Worm (Caenorhabditis elegans) whole organism, L1 larva: ENCODE results near the gene Y42A5A.5.
A peak's percentile ranks its signal among the peaks of the same experiment; 100 is the strongest.

Source experiments
- C34B4.2 ChIP-seq: sonication (generic microtip); optimal IDR thresholded peaks from 2 replicates; lab custom pipeline; 2017; ENCODE audit warnings: mild to moderate bottlenecking, missing genetic modification characterization, missing compliant biosample characterization
- F16B12.6 ChIP-seq: fragments of 150-350 bp; optimal IDR thresholded peaks from 2 replicates; lab custom pipeline; 2014; ENCODE audit warnings: missing biosample characterization, missing genetic modification characterization
- Y116A8C.19 ChIP-seq: sonication (generic microtip); optimal IDR thresholded peaks from 2 replicates; lab custom pipeline; 2016; ENCODE audit warnings: missing compliant biosample characterization, missing genetic modification characterization, borderline replicate concordance
- ama-1 ChIP-seq: fragments of 150-350 bp; optimal IDR thresholded peaks from 2 replicates; lab custom pipeline; 2014
- blmp-1 ChIP-seq: fragments of 150-350 bp; optimal IDR thresholded peaks from 2 replicates; lab custom pipeline; 2014; ENCODE audit warnings: missing biosample characterization, missing genetic modification characterization
- ceh-63 ChIP-seq: fragments of 200-800 bp; sonication (Bioruptor generic); optimal IDR thresholded peaks from 2 replicates; lab custom pipeline; 2018; ENCODE audit warnings: mild to moderate bottlenecking, missing genetic modification characterization, missing compliant biosample characterization
- ceh-82 ChIP-seq, 3 experiments: fragments of 150-350 bp in 1 of 3; sonication (generic microtip) in 2 of 3; optimal IDR thresholded peaks; 2 replicates each; lab custom pipeline; 2014 to 2017; ENCODE audit warnings: missing biosample characterization in 3 of 3, missing genetic modification characterization in 3 of 3
- ceh-90 ChIP-seq: sonication (generic microtip); optimal IDR thresholded peaks from 2 replicates; lab custom pipeline; 2016; ENCODE audit warnings: missing genetic modification characterization, missing compliant biosample characterization
- dpl-1 ChIP-seq, 3 experiments: fragments of 150-350 bp in 2 of 3; sonication (generic microtip) in 1 of 3; optimal IDR thresholded peaks; 2 replicates each; lab custom pipeline; 2014 to 2017; ENCODE audit warnings: missing biosample characterization in 3 of 3, missing genetic modification characterization in 3 of 3, missing genetic modification reagents in 3 of 3
- elt-2 ChIP-seq: sonication (generic microtip); optimal IDR thresholded peaks from 2 replicates; lab custom pipeline; 2016; ENCODE audit warnings: missing genetic modification characterization, mild to moderate bottlenecking, inconsistent platforms, missing compliant biosample characterization, missing genetic modification reagents
- fkh-10 ChIP-seq: sonication (generic microtip); optimal IDR thresholded peaks from 2 replicates; lab custom pipeline; 2017; ENCODE audit warnings: missing biosample characterization, missing genetic modification reagents, missing genetic modification characterization
- fos-1 ChIP-seq: fragments of 150-350 bp; optimal IDR thresholded peaks from 2 replicates; lab custom pipeline; 2014; ENCODE audit warnings: missing biosample characterization, missing genetic modification characterization
- grh-1 ChIP-seq: fragments of 200-800 bp; sonication (Bioruptor generic); IDR thresholded peaks from 2 replicates; pipeline ENCODE4 v1.3.6; 2022; ENCODE audit warnings: missing genetic modification reagents, missing genetic modification characterization, missing compliant biosample characterization
- hpl-2 ChIP-seq: fragments of 150-350 bp; optimal IDR thresholded peaks from 2 replicates; lab custom pipeline; 2014; ENCODE audit warnings: missing biosample characterization, missing genetic modification reagents, missing genetic modification characterization
- irx-1 ChIP-seq: sonication (generic microtip); optimal IDR thresholded peaks from 2 replicates; lab custom pipeline; 2016; ENCODE audit warnings: missing genetic modification characterization, missing compliant biosample characterization
- jun-1 ChIP-seq: fragments of 150-350 bp; optimal IDR thresholded peaks from 2 replicates; lab custom pipeline; 2014; ENCODE audit warnings: missing biosample characterization, missing genetic modification reagents, missing genetic modification characterization
- lin-13 ChIP-seq: fragments of 150-350 bp; optimal IDR thresholded peaks from 2 replicates; lab custom pipeline; 2014; ENCODE audit warnings: missing biosample characterization, missing genetic modification reagents, missing genetic modification characterization
- lin-14 ChIP-seq: fragments of 200-800 bp; sonication (Bioruptor generic); optimal IDR thresholded peaks from 2 replicates; lab custom pipeline; 2018; ENCODE audit warnings: mild to moderate bottlenecking, missing genetic modification characterization, moderate library complexity, missing compliant biosample characterization
- lin-15B ChIP-seq: fragments of 150-350 bp; sonication (generic microtip); optimal IDR thresholded peaks from 3 replicates; lab custom pipeline; 2014; ENCODE audit warnings: missing biosample characterization, missing genetic modification characterization
- lin-35 ChIP-seq, 2 experiments: fragments of 150-350 bp; optimal IDR thresholded peaks; 2 replicates each; lab custom pipeline; 2014; ENCODE audit warnings: missing biosample characterization in 2 of 2, missing genetic modification characterization in 2 of 2, missing genetic modification reagents in 2 of 2
- lir-3 ChIP-seq: sonication (generic microtip); optimal IDR thresholded peaks from 2 replicates; lab custom pipeline; 2016; ENCODE audit warnings: mild to moderate bottlenecking, missing genetic modification characterization, moderate library complexity, missing compliant biosample characterization; ENCODE audit not compliant: poor library complexity
- mdl-1 ChIP-seq, 2 experiments: fragments of 150-350 bp; optimal IDR thresholded peaks; 2 replicates each; lab custom pipeline; 2014 to 2017; ENCODE audit warnings: missing biosample characterization in 2 of 2, missing genetic modification characterization in 2 of 2, inconsistent platforms in 1 of 2
- mef-2 ChIP-seq: fragments of 150-350 bp; optimal IDR thresholded peaks from 2 replicates; lab custom pipeline; 2014; ENCODE audit warnings: missing biosample characterization, missing genetic modification characterization
- nhr-11 ChIP-seq: fragments of 150-350 bp; optimal IDR thresholded peaks from 2 replicates; lab custom pipeline; 2014; ENCODE audit warnings: missing biosample characterization, missing genetic modification characterization
- nhr-19 ChIP-seq: fragments of 200-800 bp; sonication (Bioruptor generic); conservative IDR thresholded peaks from 2 replicates; pipeline ENCODE4 v1.3.6; 2022; ENCODE audit warnings: missing genetic modification characterization, missing compliant biosample characterization
- nhr-28 ChIP-seq: fragments of 150-350 bp; optimal IDR thresholded peaks from 2 replicates; lab custom pipeline; 2014; ENCODE audit warnings: missing biosample characterization, missing genetic modification characterization
- nhr-47 ChIP-seq: sonication (generic microtip); optimal IDR thresholded peaks from 2 replicates; lab custom pipeline; 2016; ENCODE audit warnings: mild to moderate bottlenecking, missing genetic modification characterization, moderate library complexity, missing compliant biosample characterization
- nhr-71 ChIP-seq: sonication (generic microtip); optimal IDR thresholded peaks from 2 replicates; lab custom pipeline; 2016; ENCODE audit warnings: mild to moderate bottlenecking, missing genetic modification characterization, moderate library complexity, missing compliant biosample characterization
- nhr-76 ChIP-seq: sonication (generic microtip); optimal IDR thresholded peaks from 2 replicates; lab custom pipeline; 2017; ENCODE audit warnings: missing biosample characterization, missing genetic modification characterization
- nhr-85 ChIP-seq: sonication (generic microtip); peaks from one replicate; lab custom pipeline; 2016; ENCODE audit warnings: missing genetic modification characterization, inconsistent platforms, missing compliant biosample characterization
- pag-3 ChIP-seq: sonication (generic microtip); optimal IDR thresholded peaks from 2 replicates; lab custom pipeline; 2017; ENCODE audit warnings: missing genetic modification characterization, mild to moderate bottlenecking, missing compliant biosample characterization, antibody characterized with exemption, borderline replicate concordance; ENCODE audit not compliant: insufficient read depth
- pax-3 ChIP-seq: fragments of 200-800 bp; sonication (Bioruptor generic); optimal IDR thresholded peaks from 2 replicates; lab custom pipeline; 2018; ENCODE audit warnings: mild to moderate bottlenecking, missing genetic modification characterization, moderate library complexity, missing compliant biosample characterization
- pqm-1 ChIP-seq: sonication (generic microtip); optimal IDR thresholded peaks from 3 replicates; lab custom pipeline; 2017; ENCODE audit warnings: missing biosample characterization, missing genetic modification characterization
- rnt-1 ChIP-seq: sonication (generic microtip); optimal IDR thresholded peaks from 2 replicates; lab custom pipeline; 2016; ENCODE audit warnings: mild to moderate bottlenecking, missing genetic modification characterization, moderate library complexity, missing compliant biosample characterization
- skn-1 ChIP-seq: fragments of 150-350 bp; optimal IDR thresholded peaks from 2 replicates; lab custom pipeline; 2014; ENCODE audit warnings: missing biosample characterization, missing genetic modification characterization
- snpc-4 ChIP-seq: fragments of 150-350 bp; optimal IDR thresholded peaks from 2 replicates; lab custom pipeline; 2014; ENCODE audit warnings: missing biosample characterization, missing genetic modification characterization
- sox-4 ChIP-seq: sonication (generic microtip); optimal IDR thresholded peaks from 2 replicates; lab custom pipeline; 2016; ENCODE audit warnings: missing genetic modification characterization, missing compliant biosample characterization
- tlp-1 ChIP-seq: fragments of 150-350 bp; optimal IDR thresholded peaks from 2 replicates; lab custom pipeline; 2014; ENCODE audit warnings: missing biosample characterization, missing genetic modification characterization
- unc-62 ChIP-seq: fragments of 150-350 bp; optimal IDR thresholded peaks from 2 replicates; lab custom pipeline; 2014; ENCODE audit warnings: missing biosample characterization, missing genetic modification reagents, missing genetic modification characterization
- unc-86 ChIP-seq: sonication (generic microtip); optimal IDR thresholded peaks from 2 replicates; lab custom pipeline; 2016; ENCODE audit warnings: missing genetic modification characterization, missing compliant biosample characterization
- unc-98 ChIP-seq: fragments of 200-800 bp; sonication (Bioruptor generic); IDR thresholded peaks from 2 replicates; pipeline ENCODE4 v1.3.6; 2022; ENCODE audit warnings: missing genetic modification characterization, missing compliant biosample characterization
- vab-15 ChIP-seq: sonication (generic microtip); optimal IDR thresholded peaks from 2 replicates; lab custom pipeline; 2017; ENCODE audit warnings: missing genotype, mild to moderate bottlenecking, missing genetic modification characterization, missing compliant biosample characterization
- xbp-1 ChIP-seq: sonication (generic microtip); optimal IDR thresholded peaks from 2 replicates; lab custom pipeline; 2016; ENCODE audit warnings: missing genetic modification characterization, missing compliant biosample characterization
- zag-1 ChIP-seq: fragments of 150-350 bp; optimal IDR thresholded peaks from 2 replicates; lab custom pipeline; 2014; ENCODE audit warnings: missing biosample characterization, missing genetic modification characterization
- zip-4 ChIP-seq: fragments of 200-800 bp; sonication (Bioruptor generic); optimal IDR thresholded peaks from 2 replicates; lab custom pipeline; 2018; ENCODE audit warnings: mild to moderate bottlenecking, missing genetic modification characterization, moderate library complexity, missing compliant biosample characterization
- ztf-4 ChIP-seq: fragments of 150-350 bp; optimal IDR thresholded peaks from 2 replicates; lab custom pipeline; 2014; ENCODE audit warnings: missing biosample characterization, missing genetic modification characterization

The Y42A5A.5 gene

ce11 chrV:11080345-11081102 is 29.0 kb downstream of the Y42A5A.5 start, which contains the start of gene act-1 (continued):
- no peak for TF ChIP-seq nhr-85 (tag; lab: Kevin White, UChicago)
- TF ChIP-seq pax-3 = no peak
- TF ChIP-seq zip-4 (GFP tag; lab: Kevin White, UChicago) = peak; percentile 14
- TF ChIP-seq rnt-1 (tag; lab: Kevin White, UChicago) = peak; percentile 77
- no peak for TF ChIP-seq dpl-1 (GFP tag; optimal IDR thresholded peaks at IDR 0.05; lab: Kevin White, UChicago)
- peak; percentile 65 for TF ChIP-seq pqm-1 (tag; lab: Kevin White, UChicago)
- peak; percentile 61 for TF ChIP-seq nhr-11
- peak; percentile 67 for TF ChIP-seq lin-14
- no peak for TF ChIP-seq ama-1
- peak; percentile 86 for TF ChIP-seq elt-2 (tag; lab: Kevin White, UChicago)
- peak; percentile 21 for TF ChIP-seq nhr-47 (tag; lab: Kevin White, UChicago)

- TF ChIP-seq hpl-2 (GFP tag; lab: Kevin White, UChicago) = no peak
- TF ChIP-seq jun-1 (tag; lab: Kevin White, UChicago) = peak; percentile 66
- no peak for TF ChIP-seq C34B4.2 (tag; lab: Kevin White, UChicago)
- no peak for TF ChIP-seq ceh-63 (GFP tag; lab: Kevin White, UChicago)
These were observed 30.7 kb downstream of the Y42A5A.5 start for ce11 chrV:11078874-11079273.

DNA sequence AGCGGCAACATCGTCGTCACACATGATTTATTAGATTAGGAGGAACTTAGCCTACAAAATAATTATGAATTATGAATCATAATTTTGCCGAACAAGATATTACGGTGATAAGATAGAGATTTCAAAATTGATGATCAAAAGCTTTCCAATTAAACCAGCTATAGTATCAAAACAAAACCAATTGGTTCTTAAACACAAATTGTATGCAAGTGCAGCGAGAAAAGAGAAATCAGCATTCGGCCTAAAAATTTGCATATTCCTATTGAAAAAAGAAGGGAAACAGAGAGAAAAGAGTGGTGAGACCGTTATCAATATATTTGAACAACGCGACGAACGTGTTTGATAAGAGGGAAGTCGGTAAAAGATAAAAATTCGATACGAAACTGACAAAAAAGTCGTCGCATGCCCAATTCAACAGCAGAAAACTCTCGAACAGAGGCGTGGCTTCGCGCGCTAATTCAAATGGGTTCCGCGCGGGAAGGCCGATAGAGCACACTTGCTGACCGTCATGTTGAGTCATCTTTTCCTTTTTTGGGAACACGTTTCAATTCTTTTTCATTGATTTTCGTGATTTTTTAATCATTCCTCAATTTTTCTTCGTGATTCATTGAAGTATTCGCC is 31.3 kb downstream of the Y42A5A.5 start, which contains the start of gene act-2:
act-2 (minus strand) TSS at position 51 of the 621 bp plus-strand sequence.
- no peak for TF ChIP-seq sox-4 (tag; lab: Kevin White, UChicago)
- TF ChIP-seq dpl-1 (GFP tag; optimal IDR thresholded peaks at IDR 0.05; lab: Kevin White, UChicago) = peak; percentile 89 to 93 (median 93)
- no peak for TF ChIP-seq nhr-28 (tag; lab: Kevin White, UChicago)
- TF ChIP-seq blmp-1 (tag; lab: Kevin White, UChicago) = peak; percentile 28
- no peak for TF ChIP-seq nhr-76 (tag; lab: Kevin White, UChicago)
- no peak for TF ChIP-seq mef-2 (tag; lab: Kevin White, UChicago)
- no peak for TF ChIP-seq irx-1 (tag; lab: Kevin White, UChicago)
- no peak for TF ChIP-seq tlp-1
- peak; percentile 85 for TF ChIP-seq nhr-71 (tag; lab: Kevin White, UChicago)
- peak; percentile 68 for TF ChIP-seq unc-86 (tag; lab: Kevin White, UChicago)
- TF ChIP-seq lin-15B (tag; lab: Kevin White, UChicago) = peak; percentile 65
- no peak for TF ChIP-seq ceh-90 (tag; lab: Kevin White, UChicago)
- TF ChIP-seq C34B4.2 (tag; lab: Kevin White, UChicago) = no peak
- peak; percentile 47 for TF ChIP-seq fkh-10 (GFP tag; lab: Kevin White, UChicago)
- TF ChIP-seq F16B12.6 = peak; percentile 13
- TF ChIP-seq skn-1 (tag; lab: Kevin White, UChicago) = peak; percentile 63
- TF ChIP-seq nhr-19 (GFP tag; lab: Robert Waterston, UW) = peak; percentile 61
- TF ChIP-seq ceh-82 (tag; optimal IDR thresholded peaks at IDR 0.05; lab: Kevin White, UChicago) = peak; percentile 7 to 82 (median 24)
- no peak for TF ChIP-seq ama-1
- peak in 1 of 2 experiments; percentile 64 for TF ChIP-seq mdl-1 (tag; optimal IDR thresholded peaks at IDR 0.05; lab: Kevin White, UChicago)
- TF ChIP-seq lir-3 (tag; lab: Kevin White, UChicago) = peak; percentile 32
- no peak for TF ChIP-seq unc-62 (GFP tag; lab: Kevin White, UChicago)
- TF ChIP-seq xbp-1 (tag; lab: Kevin White, UChicago) = peak; percentile 69
- peak; percentile 90 for TF ChIP-seq fos-1 (tag; lab: Kevin White, UChicago)
- TF ChIP-seq rnt-1 (tag; lab: Kevin White, UChicago) = peak; percentile 18
- no peak for TF ChIP-seq ceh-63 (GFP tag; lab: Kevin White, UChicago)
- no peak for TF ChIP-seq pqm-1 (tag; lab: Kevin White, UChicago)
- no peak for TF ChIP-seq vab-15
- no peak for TF ChIP-seq pag-3
- no peak for TF ChIP-seq zag-1 (tag; lab: Kevin White, UChicago)
- TF ChIP-seq Y116A8C.19 (tag; lab: Kevin White, UChicago) = no peak
- no peak for TF ChIP-seq snpc-4 (tag; lab: Kevin White, UChicago)
- no peak for TF ChIP-seq grh-1 (GFP tag; lab: Robert Waterston, UW)
- no peak for TF ChIP-seq hpl-2 (GFP tag; lab: Kevin White, UChicago)
- TF ChIP-seq lin-35 (GFP tag; optimal IDR thresholded peaks at IDR 0.05; lab: Kevin White, UChicago) = peak; percentile 91 to 92
- TF ChIP-seq ztf-4 (tag; lab: Kevin White, UChicago) = peak; percentile 31
- peak; percentile 77 for TF ChIP-seq lin-13 (GFP tag; lab: Kevin White, UChicago)
- TF ChIP-seq unc-98 (GFP tag; lab: Robert Waterston, UW) = no peak
